Worm (Caenorhabditis elegans) whole organism, L1 larva: ENCODE measurements around the gene ucr-1.

Experiments
- C04F5.9 ChIP-seq: sonication (generic microtip); optimal IDR thresholded peaks from 2 replicates; lab custom pipeline; 2016; ENCODE audit warnings: missing genetic modification characterization, missing compliant biosample characterization
- C34B4.2 ChIP-seq: sonication (generic microtip); optimal IDR thresholded peaks from 2 replicates; lab custom pipeline; 2017; ENCODE audit warnings: mild to moderate bottlenecking, missing genetic modification characterization, missing compliant biosample characterization
- F16B12.6 ChIP-seq: fragments of 150-350 bp; optimal IDR thresholded peaks from 2 replicates; lab custom pipeline; 2014; ENCODE audit warnings: missing biosample characterization, missing genetic modification characterization
- ama-1 ChIP-seq: fragments of 150-350 bp; optimal IDR thresholded peaks from 2 replicates; lab custom pipeline; 2014
- blmp-1 ChIP-seq: fragments of 150-350 bp; optimal IDR thresholded peaks from 2 replicates; lab custom pipeline; 2014; ENCODE audit warnings: missing biosample characterization, missing genetic modification characterization
- ceh-63 ChIP-seq: fragments of 200-800 bp; sonication (Bioruptor generic); optimal IDR thresholded peaks from 2 replicates; lab custom pipeline; 2018; ENCODE audit warnings: mild to moderate bottlenecking, missing genetic modification characterization, missing compliant biosample characterization
- ceh-8 ChIP-seq: fragments of 200-800 bp; sonication (Bioruptor generic); optimal IDR thresholded peaks from 2 replicates; lab custom pipeline; 2018; ENCODE audit warnings: mild to moderate bottlenecking, missing genetic modification characterization, moderate library complexity, missing compliant biosample characterization
- ceh-82 ChIP-seq, 3 experiments: fragments of 150-350 bp in 1 of 3; sonication (generic microtip) in 2 of 3; optimal IDR thresholded peaks; 2 replicates each; lab custom pipeline; 2014 to 2017; ENCODE audit warnings: missing biosample characterization in 3 of 3, missing genetic modification characterization in 3 of 3
- ceh-88 ChIP-seq: fragments of 200-800 bp; sonication (Bioruptor generic); IDR thresholded peaks from 2 replicates; pipeline ENCODE4 v1.3.6; 2022; ENCODE audit warnings: missing genetic modification characterization, missing compliant biosample characterization
- ces-1 ChIP-seq: fragments of 150-350 bp; optimal IDR thresholded peaks from 2 replicates; lab custom pipeline; 2014; ENCODE audit warnings: missing biosample characterization, missing genetic modification reagents, missing genetic modification characterization
- dpl-1 ChIP-seq, 3 experiments: fragments of 150-350 bp in 2 of 3; sonication (generic microtip) in 1 of 3; optimal IDR thresholded peaks; 2 replicates each; lab custom pipeline; 2014 to 2017; ENCODE audit warnings: missing biosample characterization in 3 of 3, missing genetic modification characterization in 3 of 3, missing genetic modification reagents in 3 of 3
- dsc-1 ChIP-seq: sonication (generic microtip); optimal IDR thresholded peaks from 2 replicates; lab custom pipeline; 2016; ENCODE audit warnings: mild to moderate bottlenecking, missing genetic modification characterization, missing compliant biosample characterization
- efl-1 ChIP-seq, 4 experiments: fragments of 150-350 bp; optimal IDR thresholded peaks in 3 of 4; peaks in 1 of 4; 1 replicate in 1 of 4; 2 replicates in 3 of 4; lab custom pipeline; 2014; ENCODE audit warnings: missing biosample characterization in 2 of 4, missing genetic modification characterization in 2 of 4, missing genetic modification reagents in 2 of 4
- elt-3 ChIP-seq, 6 experiments: fragments of 150-350 bp in 1 of 6; sonication (generic microtip); optimal IDR thresholded peaks; 2 replicates each; lab custom pipeline; 2017 to 2018; ENCODE audit warnings: missing biosample characterization in 6 of 6, missing genetic modification characterization in 6 of 6, inconsistent platforms in 1 of 6
- ets-5 ChIP-seq: fragments of 200-800 bp; sonication (Bioruptor generic); IDR thresholded peaks from 2 replicates; pipeline ENCODE4 v1.3.6; 2022; ENCODE audit warnings: missing genetic modification characterization, missing compliant biosample characterization
- fkh-10 ChIP-seq: sonication (generic microtip); optimal IDR thresholded peaks from 2 replicates; lab custom pipeline; 2017; ENCODE audit warnings: missing biosample characterization, missing genetic modification reagents, missing genetic modification characterization
- fos-1 ChIP-seq: fragments of 150-350 bp; optimal IDR thresholded peaks from 2 replicates; lab custom pipeline; 2014; ENCODE audit warnings: missing biosample characterization, missing genetic modification characterization
- grh-1 ChIP-seq: fragments of 200-800 bp; sonication (Bioruptor generic); IDR thresholded peaks from 2 replicates; pipeline ENCODE4 v1.3.6; 2022; ENCODE audit warnings: missing genetic modification reagents, missing genetic modification characterization, missing compliant biosample characterization
- hlh-17 ChIP-seq: fragments of 200-800 bp; sonication (Bioruptor generic); optimal IDR thresholded peaks from 2 replicates; lab custom pipeline; 2018; ENCODE audit warnings: missing genetic modification characterization, mild to moderate bottlenecking, missing compliant biosample characterization, moderate library complexity, borderline replicate concordance
- hpl-2 ChIP-seq: fragments of 150-350 bp; optimal IDR thresholded peaks from 2 replicates; lab custom pipeline; 2014; ENCODE audit warnings: missing biosample characterization, missing genetic modification reagents, missing genetic modification characterization
- irx-1 ChIP-seq: sonication (generic microtip); optimal IDR thresholded peaks from 2 replicates; lab custom pipeline; 2016; ENCODE audit warnings: missing genetic modification characterization, missing compliant biosample characterization
- jun-1 ChIP-seq: fragments of 150-350 bp; optimal IDR thresholded peaks from 2 replicates; lab custom pipeline; 2014; ENCODE audit warnings: missing biosample characterization, missing genetic modification reagents, missing genetic modification characterization
- lin-15B ChIP-seq: fragments of 150-350 bp; sonication (generic microtip); optimal IDR thresholded peaks from 3 replicates; lab custom pipeline; 2014; ENCODE audit warnings: missing biosample characterization, missing genetic modification characterization
- lin-39 ChIP-seq: fragments of 150-350 bp; optimal IDR thresholded peaks from 2 replicates; lab custom pipeline; 2014; ENCODE audit warnings: missing biosample characterization, missing genetic modification reagents, missing genetic modification characterization
- lir-3 ChIP-seq: sonication (generic microtip); optimal IDR thresholded peaks from 2 replicates; lab custom pipeline; 2016; ENCODE audit warnings: mild to moderate bottlenecking, missing genetic modification characterization, moderate library complexity, missing compliant biosample characterization; ENCODE audit not compliant: poor library complexity
- lsy-2 ChIP-seq, 2 experiments: fragments of 150-350 bp; optimal IDR thresholded peaks; 2 replicates each; lab custom pipeline; 2014; ENCODE audit warnings: missing biosample characterization in 2 of 2, missing genetic modification characterization in 2 of 2
- mab-9 ChIP-seq: fragments of 200-800 bp; sonication (Bioruptor generic); IDR thresholded peaks from 2 replicates; pipeline ENCODE4 v1.3.6; 2022; ENCODE audit warnings: missing genetic modification reagents, missing genetic modification characterization, missing compliant biosample characterization
- mdl-1 ChIP-seq, 2 experiments: fragments of 150-350 bp; optimal IDR thresholded peaks; 2 replicates each; lab custom pipeline; 2014 to 2017; ENCODE audit warnings: missing biosample characterization in 2 of 2, missing genetic modification characterization in 2 of 2, inconsistent platforms in 1 of 2
- mep-1 ChIP-seq: fragments of 150-350 bp; optimal IDR thresholded peaks from 2 replicates; lab custom pipeline; 2014; ENCODE audit warnings: missing biosample characterization, missing genetic modification characterization
- nhr-11 ChIP-seq: fragments of 150-350 bp; optimal IDR thresholded peaks from 2 replicates; lab custom pipeline; 2014; ENCODE audit warnings: missing biosample characterization, missing genetic modification characterization
- nhr-19 ChIP-seq: fragments of 200-800 bp; sonication (Bioruptor generic); conservative IDR thresholded peaks from 2 replicates; pipeline ENCODE4 v1.3.6; 2022; ENCODE audit warnings: missing genetic modification characterization, missing compliant biosample characterization
- nhr-20 ChIP-seq: sonication (generic microtip); optimal IDR thresholded peaks from 2 replicates; lab custom pipeline; 2016; ENCODE audit warnings: mild to moderate bottlenecking, missing genetic modification characterization, missing compliant biosample characterization
- nhr-71 ChIP-seq: sonication (generic microtip); optimal IDR thresholded peaks from 2 replicates; lab custom pipeline; 2016; ENCODE audit warnings: mild to moderate bottlenecking, missing genetic modification characterization, moderate library complexity, missing compliant biosample characterization
- nhr-84 ChIP-seq: sonication (generic microtip); optimal IDR thresholded peaks from 2 replicates; lab custom pipeline; 2017; ENCODE audit warnings: missing biosample characterization, missing genetic modification characterization
- nhr-90 ChIP-seq: sonication (generic microtip); optimal IDR thresholded peaks from 2 replicates; lab custom pipeline; 2016; ENCODE audit warnings: mild to moderate bottlenecking, missing genetic modification characterization, missing compliant biosample characterization; ENCODE audit not compliant: poor library complexity
- pax-3 ChIP-seq: fragments of 200-800 bp; sonication (Bioruptor generic); optimal IDR thresholded peaks from 2 replicates; lab custom pipeline; 2018; ENCODE audit warnings: mild to moderate bottlenecking, missing genetic modification characterization, moderate library complexity, missing compliant biosample characterization
- pqm-1 ChIP-seq: sonication (generic microtip); optimal IDR thresholded peaks from 3 replicates; lab custom pipeline; 2017; ENCODE audit warnings: missing biosample characterization, missing genetic modification characterization
- rnt-1 ChIP-seq: sonication (generic microtip); optimal IDR thresholded peaks from 2 replicates; lab custom pipeline; 2016; ENCODE audit warnings: mild to moderate bottlenecking, missing genetic modification characterization, moderate library complexity, missing compliant biosample characterization
- snu-23 ChIP-seq: sonication (generic microtip); optimal IDR thresholded peaks from 2 replicates; lab custom pipeline; 2016; ENCODE audit warnings: missing genetic modification characterization, missing compliant biosample characterization
- sup-37 ChIP-seq: fragments of 200-800 bp; sonication (Bioruptor generic); optimal IDR thresholded peaks from 2 replicates; lab custom pipeline; 2018; ENCODE audit warnings: mild to moderate bottlenecking, missing genetic modification characterization, missing compliant biosample characterization
- tlp-1 ChIP-seq: fragments of 150-350 bp; optimal IDR thresholded peaks from 2 replicates; lab custom pipeline; 2014; ENCODE audit warnings: missing biosample characterization, missing genetic modification characterization
- unc-130 ChIP-seq: fragments of 150-350 bp; optimal IDR thresholded peaks from 2 replicates; lab custom pipeline; 2017; ENCODE audit warnings: missing biosample characterization, missing genetic modification characterization, inconsistent platforms
- unc-86 ChIP-seq: sonication (generic microtip); optimal IDR thresholded peaks from 2 replicates; lab custom pipeline; 2016; ENCODE audit warnings: missing genetic modification characterization, missing compliant biosample characterization
- unc-98 ChIP-seq: fragments of 200-800 bp; sonication (Bioruptor generic); IDR thresholded peaks from 2 replicates; pipeline ENCODE4 v1.3.6; 2022; ENCODE audit warnings: missing genetic modification characterization, missing compliant biosample characterization
- vab-15 ChIP-seq: sonication (generic microtip); optimal IDR thresholded peaks from 2 replicates; lab custom pipeline; 2017; ENCODE audit warnings: missing genotype, mild to moderate bottlenecking, missing genetic modification characterization, missing compliant biosample characterization
- xbp-1 ChIP-seq: sonication (generic microtip); optimal IDR thresholded peaks from 2 replicates; lab custom pipeline; 2016; ENCODE audit warnings: missing genetic modification characterization, missing compliant biosample characterization
- zag-1 ChIP-seq: fragments of 150-350 bp; optimal IDR thresholded peaks from 2 replicates; lab custom pipeline; 2014; ENCODE audit warnings: missing biosample characterization, missing genetic modification characterization
- zip-4 ChIP-seq: fragments of 200-800 bp; sonication (Bioruptor generic); optimal IDR thresholded peaks from 2 replicates; lab custom pipeline; 2018; ENCODE audit warnings: mild to moderate bottlenecking, missing genetic modification characterization, moderate library complexity, missing compliant biosample characterization
- ztf-4 ChIP-seq: fragments of 150-350 bp; optimal IDR thresholded peaks from 2 replicates; lab custom pipeline; 2014; ENCODE audit warnings: missing biosample characterization, missing genetic modification characterization

The ucr-1 gene

DNA sequence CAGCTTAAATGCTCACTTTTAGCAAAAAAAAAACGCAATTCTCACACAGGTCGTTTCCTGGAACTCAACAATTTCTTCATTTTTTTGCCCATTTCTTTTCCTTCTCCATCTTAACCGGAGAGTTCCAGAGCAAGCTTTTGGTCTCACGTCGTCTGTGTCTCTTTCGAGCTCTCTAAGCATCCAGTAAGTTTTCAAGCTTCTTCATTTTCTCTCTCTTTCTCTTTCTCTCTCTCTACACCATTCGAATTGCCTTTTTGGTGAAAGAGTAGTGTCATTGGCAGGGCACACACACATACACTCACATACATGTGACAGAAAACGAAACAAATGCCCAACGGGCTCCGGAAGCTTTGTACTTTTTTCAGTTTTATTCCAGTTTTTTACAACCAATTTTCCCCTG is 48.0 kb downstream of the ucr-1 start (continued):
- TF ChIP-seq lin-15B (tag; lab: Kevin White, UChicago), result no peak
- TF ChIP-seq nhr-90 (tag; lab: Kevin White, UChicago), result no peak
- no peak for TF ChIP-seq lin-39 (tag; lab: Kevin White, UChicago)
- no peak for TF ChIP-seq hlh-17 (GFP tag; lab: Kevin White, UChicago)
- TF ChIP-seq dsc-1 (tag; lab: Kevin White, UChicago), result peak; percentile 43
- no peak for TF ChIP-seq zip-4 (GFP tag; lab: Kevin White, UChicago)
- peak; percentile 2 for TF ChIP-seq lir-3
- no peak for TF ChIP-seq nhr-20 (tag; lab: Kevin White, UChicago)
- TF ChIP-seq pqm-1 (tag; lab: Kevin White, UChicago), result no peak
- TF ChIP-seq ama-1, result no peak
- TF ChIP-seq ceh-82 (tag; optimal IDR thresholded peaks at IDR 0.05; lab: Kevin White, UChicago), result peak; percentile 19 to 46 (median 46)
- TF ChIP-seq ceh-88 (GFP tag; lab: Robert Waterston, UW), result no peak
- no peak for TF ChIP-seq unc-130 (tag; lab: Kevin White, UChicago)
- TF ChIP-seq F16B12.6 (tag; lab: Kevin White, UChicago), result no peak
- TF ChIP-seq sup-37 (GFP tag; lab: Kevin White, UChicago), result no peak
- no peak for TF ChIP-seq mab-9 (GFP tag; lab: Robert Waterston, UW)
- no peak for TF ChIP-seq hpl-2 (GFP tag; lab: Kevin White, UChicago)
- no peak for TF ChIP-seq elt-3 (tag; optimal IDR thresholded peaks at IDR 0.05; lab: Kevin White, UChicago)
- TF ChIP-seq tlp-1 (tag; lab: Kevin White, UChicago), result no peak
- peak; percentile 43 to 62 for TF ChIP-seq lsy-2 (tag; optimal IDR thresholded peaks at IDR 0.05; lab: Kevin White, UChicago)
- peak; percentile 36 for TF ChIP-seq fos-1 (tag; lab: Kevin White, UChicago)
- TF ChIP-seq C04F5.9 (tag; lab: Kevin White, UChicago), result no peak
- peak; percentile 15 for TF ChIP-seq mep-1 (tag; lab: Kevin White, UChicago)
- no peak for TF ChIP-seq irx-1 (tag; lab: Kevin White, UChicago)
- TF ChIP-seq vab-15 (tag; lab: Kevin White, UChicago), result no peak
- TF ChIP-seq jun-1 (tag; lab: Kevin White, UChicago), result no peak
- TF ChIP-seq ets-5 (GFP tag; lab: Robert Waterston, UW), result no peak
- TF ChIP-seq ztf-4 (tag; lab: Kevin White, UChicago), result no peak
- TF ChIP-seq grh-1, result no peak
- peak in 1 of 3 experiments; percentile 28 for TF ChIP-seq dpl-1 (GFP tag; optimal IDR thresholded peaks at IDR 0.05; lab: Kevin White, UChicago)
- no peak for TF ChIP-seq zag-1
- TF ChIP-seq nhr-71 (tag; lab: Kevin White, UChicago), result peak; percentile 78
- TF ChIP-seq unc-86 (tag; lab: Kevin White, UChicago), result peak; percentile 76
- peak; percentile 15 for TF ChIP-seq nhr-11 (tag; lab: Kevin White, UChicago)
- TF ChIP-seq ces-1 (GFP tag; lab: Kevin White, UChicago), result no peak
- no peak for TF ChIP-seq ceh-63 (GFP tag; lab: Kevin White, UChicago)
- no peak for TF ChIP-seq nhr-19 (GFP tag; lab: Robert Waterston, UW)
- peak; percentile 51 for TF ChIP-seq snu-23 (GFP tag; lab: Kevin White, UChicago)
- TF ChIP-seq pax-3 (tag; lab: Kevin White, UChicago), result no peak
- TF ChIP-seq rnt-1 (tag; lab: Kevin White, UChicago), result peak; percentile 16
- peak; percentile 34 to 53 for TF ChIP-seq efl-1 (optimal IDR thresholded peaks at IDR 0.05; lab: Kevin White, UChicago)
- TF ChIP-seq efl-1 (GFP tag; optimal IDR thresholded peaks at IDR 0.05 in 1 of 2; lab: Kevin White, UChicago), result peak in 1 of 2 experiments; percentile 6
- TF ChIP-seq xbp-1 (tag; lab: Kevin White, UChicago), result peak; percentile 28
- no peak for TF ChIP-seq nhr-84 (tag; lab: Kevin White, UChicago)
- no peak for TF ChIP-seq mdl-1 (tag; optimal IDR thresholded peaks at IDR 0.05; lab: Kevin White, UChicago)
- TF ChIP-seq ceh-8 (GFP tag; lab: Kevin White, UChicago), result no peak
- no peak for TF ChIP-seq C34B4.2 (tag; lab: Kevin White, UChicago)
- no peak for TF ChIP-seq unc-98
- TF ChIP-seq fkh-10 (GFP tag; lab: Kevin White, UChicago), result peak; percentile 8
- no peak for TF ChIP-seq blmp-1 (tag; lab: Kevin White, UChicago)
- TF ChIP-seq, all 84 proteins: peak for 27
